Worm (Caenorhabditis elegans): ENCODE results near the gene mrp-6.

mrp-6 gene

ce11 chrX:4190537-4191144 lies 4.1 kb upstream of the mrp-6 start, which contains the start of gene vha-12 (continued):
- TF ChIP-seq snpc-4 (tag; optimal IDR thresholded peaks at IDR 0.05) (peak; percentile 74), nhr-237 (tag; optimal IDR thresholded peaks at IDR 0.05) (no peak), elt-1 (tag; optimal IDR thresholded peaks at IDR 0.05) (no peak), egl-27 (tag; optimal IDR thresholded peaks at IDR 0.05) (peak; percentile 49), mml-1 (tag; optimal IDR thresholded peaks at IDR 0.05) (no peak), nhr-25 (tag; optimal IDR thresholded peaks at IDR 0.05) (peak; percentile 97), nhr-67 (tag; optimal IDR thresholded peaks at IDR 0.05) (no peak), ztf-4 (tag; optimal IDR thresholded peaks at IDR 0.05) (peak; percentile 33), ceh-82 (tag; optimal IDR thresholded peaks at IDR 0.05) (peak; percentile 55), nhr-43 (tag; optimal IDR thresholded peaks at IDR 0.05; ENCODE audit: poor library complexity, severe bottlenecking) (peak; percentile 86), elt-3 (tag; optimal IDR thresholded peaks at IDR 0.05) (peak in 1 of 3 experiments; percentile 74), ceh-9 (tag; optimal IDR thresholded peaks at IDR 0.05) (no peak), nfya-1 (tag; optimal IDR thresholded peaks at IDR 0.05; ENCODE audit: insufficient read depth) (peak; percentile 94), ZK546.5 (tag; optimal IDR thresholded peaks at IDR 0.05) (no peak), nhr-23 (tag; optimal IDR thresholded peaks at IDR 0.05) (peak; percentile 98), aly-2 (tag; optimal IDR thresholded peaks at IDR 0.05) (no peak)

- TF ChIP-seq R02D3.7 (tag; optimal IDR thresholded peaks at IDR 0.05) (no peak), pha-4 (tag; optimal IDR thresholded peaks at IDR 0.05) (no peak), ceh-16 (tag; optimal IDR thresholded peaks at IDR 0.05) (no peak), nhr-67 (tag; optimal IDR thresholded peaks at IDR 0.05) (no peak), ceh-9 (tag; optimal IDR thresholded peaks at IDR 0.05) (no peak), nhr-43 (tag; optimal IDR thresholded peaks at IDR 0.05; ENCODE audit: poor library complexity, severe bottlenecking) (no peak), eor-1 (tag; optimal IDR thresholded peaks at IDR 0.05) (no peak), ztf-4 (tag; optimal IDR thresholded peaks at IDR 0.05) (no peak), nhr-11 (tag; optimal IDR thresholded peaks at IDR 0.05) (no peak), tbx-2 (tag; optimal IDR thresholded peaks at IDR 0.05) (no peak), ama-1 (optimal IDR thresholded peaks at IDR 0.05) (no peak), lin-39 (tag; optimal IDR thresholded peaks at IDR 0.05) (no peak), nhr-76 (tag; optimal IDR thresholded peaks at IDR 0.05) (no peak)
Measured at ce11 chrX:4177394-4177793, 9.2 kb downstream of the mrp-6 start, which contains the start of gene ZK470.6. Gene ZK470.6 (minus strand): TSS chrX:4177494.

- TF ChIP-seq egl-27 (tag; optimal IDR thresholded peaks at IDR 0.05) (no peak), nhr-28 (tag; optimal IDR thresholded peaks at IDR 0.05) (no peak), nhr-12 (tag; optimal IDR thresholded peaks at IDR 0.05) (no peak), lin-39 (tag; optimal IDR thresholded peaks at IDR 0.05) (no peak), lsy-12 (tag; optimal IDR thresholded peaks at IDR 0.05) (no peak), mdl-1 (tag; optimal IDR thresholded peaks at IDR 0.05) (no peak), pqm-1 (tag; optimal IDR thresholded peaks at IDR 0.05) (no peak), aly-2 (tag; optimal IDR thresholded peaks at IDR 0.05) (no peak), elt-1 (tag; optimal IDR thresholded peaks at IDR 0.05) (no peak), eor-1 (tag; optimal IDR thresholded peaks at IDR 0.05) (no peak), daf-12 (tag; optimal IDR thresholded peaks at IDR 0.05) (no peak)
Measured at ce11 chrX:4167150-4167549, 19.4 kb downstream of the mrp-6 start, which contains the start of gene ZK470.14. Gene ZK470.14 (plus strand): TSS chrX:4167450.

- no peak for TF ChIP-seq unc-62 (GFP tag; optimal IDR thresholded peaks at IDR 0.05)
- no peak for TF ChIP-seq nhr-11 (tag; optimal IDR thresholded peaks at IDR 0.05)
- TF ChIP-seq aly-2 (tag; optimal IDR thresholded peaks at IDR 0.05): no peak
- TF ChIP-seq ceh-9 (tag; optimal IDR thresholded peaks at IDR 0.05): no peak
- no peak for TF ChIP-seq egl-5 (tag; optimal IDR thresholded peaks at IDR 0.05)
- TF ChIP-seq elt-2 (tag; optimal IDR thresholded peaks at IDR 0.05): no peak
- TF ChIP-seq nfya-1 (tag; optimal IDR thresholded peaks at IDR 0.05; ENCODE audit: insufficient read depth): no peak
- no peak for TF ChIP-seq nhr-23 (tag; optimal IDR thresholded peaks at IDR 0.05)
- no peak for TF ChIP-seq pha-4 (tag; optimal IDR thresholded peaks at IDR 0.05)
- TF ChIP-seq fkh-2 (tag; optimal IDR thresholded peaks at IDR 0.05): no peak
- TF ChIP-seq nhr-76 (tag; optimal IDR thresholded peaks at IDR 0.05): no peak
- no peak for TF ChIP-seq egl-27 (tag; optimal IDR thresholded peaks at IDR 0.05)
- TF ChIP-seq jun-1 (tag; optimal IDR thresholded peaks at IDR 0.05): no peak
- no peak for TF ChIP-seq fos-1 (tag; optimal IDR thresholded peaks at IDR 0.05)
- TF ChIP-seq ztf-4 (tag; optimal IDR thresholded peaks at IDR 0.05): no peak
- TF ChIP-seq nhr-25 (tag; optimal IDR thresholded peaks at IDR 0.05): no peak
- TF ChIP-seq ceh-82 (tag; optimal IDR thresholded peaks at IDR 0.05): no peak
- no peak for TF ChIP-seq lin-15B (tag; optimal IDR thresholded peaks at IDR 0.05)
- no peak for TF ChIP-seq ceh-16 (tag; optimal IDR thresholded peaks at IDR 0.05)
Measured at ce11 chrX:4163391-4163790, 23.2 kb downstream of the mrp-6 start, which contains the start of gene ZK470.1. Gene ZK470.1 (plus strand): TSS chrX:4163691.

All from whole organism, L3 larva.